Fruit fly (Drosophila melanogaster) whole organism: ENCODE measurements around the gene CG34007.

Experiments used
- CG8478 ChIP-seq: fragments of >200 bp; optimal IDR thresholded peaks from 2 replicates; lab custom pipeline; 2018; ENCODE audit warnings: inconsistent platforms
- Dll ChIP-seq: fragments of >200 bp; optimal IDR thresholded peaks from 2 replicates; lab custom pipeline; 2017
- EcR ChIP-seq, 2 experiments: fragments of >200 bp; optimal IDR thresholded peaks; 2 replicates each; lab custom pipeline; 2017; ENCODE audit warnings: missing biosample characterization in 2 of 2, missing genetic modification characterization in 2 of 2, missing genetic modification reagents in 2 of 2
- pan ChIP-seq: fragments of >200 bp; optimal IDR thresholded peaks from 2 replicates; lab custom pipeline; 2017
- psq ChIP-seq: fragments of >200 bp; optimal IDR thresholded peaks from 2 replicates; lab custom pipeline; 2017
- usp ChIP-seq: fragments of >200 bp; optimal IDR thresholded peaks from 2 replicates; lab custom pipeline; 2017; ENCODE audit warnings: missing biosample characterization, missing genetic modification characterization, mixed read lengths

- TF ChIP-seq usp (GFP tag; lab: Kevin White, UChicago) (no peak), pan (no peak), psq (lab: Kevin White, UChicago) (no peak), CG8478 (lab: Kevin White, UChicago) (no peak), Dll (lab: Kevin White, UChicago) (no peak), EcR (GFP tag; optimal IDR thresholded peaks at IDR 0.05; lab: Kevin White, UChicago) (no peak)
These were observed 35.9 kb downstream of the CG34007 start, which contains the start of gene CG44270 for dm6 chr2L:20530766-20531165.
